Fruit fly (Drosophila melanogaster) whole organism, embryonic: ENCODE measurements around the gene CG12290.

Source experiments
- Atf-2 ChIP-seq: fragments of 200-800 bp; sonication (Bioruptor generic); optimal IDR thresholded peaks from 2 replicates; lab custom pipeline; 2016; ENCODE audit warnings: missing biosample characterization, missing genetic modification characterization
- CG7786 ChIP-seq: fragments of 200-800 bp; sonication (Bioruptor generic); optimal IDR thresholded peaks from 2 replicates; lab custom pipeline; 2016; ENCODE audit warnings: missing biosample characterization, missing genetic modification characterization
- Fer1 ChIP-seq: fragments of 200-800 bp; sonication (Bioruptor generic); optimal IDR thresholded peaks from 2 replicates; lab custom pipeline; 2017; ENCODE audit warnings: missing biosample characterization, mild to moderate bottlenecking, missing genetic modification characterization
- HLH3B ChIP-seq: fragments of 200-800 bp; sonication (Bioruptor generic); IDR thresholded peaks from 2 replicates; pipeline ENCODE4 v1.3.6; 2022; ENCODE audit warnings: missing biosample characterization, missing genetic modification characterization
- dimm ChIP-seq: fragments of 200-800 bp; sonication (Bioruptor generic); IDR thresholded peaks from 2 replicates; pipeline ENCODE4 v1.3.6; 2022; ENCODE audit warnings: missing biosample characterization, missing genetic modification characterization
- dysf ChIP-seq: fragments of 200-800 bp; sonication (Bioruptor generic); IDR thresholded peaks from 3 replicates; pipeline ENCODE4 v1.3.6; 2022; ENCODE audit warnings: missing biosample characterization, missing genetic modification characterization
- ttk ChIP-seq: fragments of 200-800 bp; sonication (Bioruptor generic); IDR thresholded peaks from 2 replicates; pipeline ENCODE4 v2.1.2; 2022; ENCODE audit warnings: missing biosample characterization, missing genetic modification characterization

DNA sequence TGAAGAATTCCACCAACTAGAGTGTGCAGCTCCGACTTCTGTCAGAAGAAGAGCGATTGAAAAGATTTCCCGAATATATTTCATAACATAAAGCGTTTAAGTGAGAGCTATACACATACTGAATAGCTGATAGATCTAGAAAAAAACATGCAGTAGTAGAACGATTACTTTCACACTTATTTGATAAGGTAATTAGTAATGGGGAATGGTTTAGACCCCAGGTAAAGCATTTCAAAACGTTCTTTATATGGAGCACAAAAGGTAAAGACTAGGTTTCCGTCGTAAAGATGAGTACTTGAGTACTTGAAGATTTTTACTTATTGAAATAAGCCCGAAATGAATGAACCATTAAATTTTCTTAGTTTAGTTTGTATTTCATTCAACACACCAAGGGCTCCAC lies 40.2 kb upstream of the CG12290 start, which contains the start of gene CG34130:
- TF ChIP-seq CG7786 (GFP tag; lab: Kevin White, UChicago) (no peak), Atf-2 (GFP tag; lab: Kevin White, UChicago) (no peak), dysf (no peak), Fer1 (no peak), dimm (GFP tag; lab: Robert Waterston, UW) (no peak), ttk (GFP tag; lab: Robert Waterston, UW) (no peak), HLH3B (GFP tag; lab: Robert Waterston, UW) (no peak)
